Fruit fly (Drosophila melanogaster) S2 (cell line): Measurements from ENCODE around the gene CG9636.

Experiments used
- CG8478 ChIP-seq: fragments of >200 bp; optimal IDR thresholded peaks from 2 replicates; lab custom pipeline; 2018
- CTCF ChIP-seq, 2 experiments: fragments of >200 bp; optimal IDR thresholded peaks; 2 replicates each; lab custom pipeline; 2018

CG9636 gene

DNA sequence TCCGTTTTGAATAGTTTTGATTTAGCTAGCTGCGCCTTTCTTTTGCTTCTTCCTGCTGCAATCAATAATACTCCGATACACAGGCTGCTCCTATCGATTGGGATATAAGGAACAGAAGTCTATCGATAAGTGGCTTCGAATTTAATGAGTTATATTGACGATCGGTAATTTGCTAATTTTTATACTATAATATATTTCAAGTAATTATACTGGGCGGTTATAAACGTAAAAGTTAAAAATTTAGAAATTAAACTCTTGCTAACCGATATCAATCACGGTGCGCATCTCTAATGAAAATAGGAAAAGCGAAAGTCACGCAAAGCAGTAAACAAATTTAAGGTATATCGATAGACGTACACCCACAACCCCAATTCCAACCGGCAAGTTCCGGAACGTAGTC is at the start of gene CG9636, which contains the start of the genes CG18749 and CG33722:
Gene CG9636 (minus strand): TSS at position 73 of the 400 bp plus-strand sequence.
Gene CG18749 (plus strand): TSS at position 336 of the 400 bp plus-strand sequence.
Gene CG33722 (plus strand): TSS at position 336 of the 400 bp plus-strand sequence.
- TF ChIP-seq CTCF (optimal IDR thresholded peaks at IDR 0.05; lab: Kevin White, UChicago), result no peak
- no peak for TF ChIP-seq CG8478 (lab: Kevin White, UChicago)

DNA sequence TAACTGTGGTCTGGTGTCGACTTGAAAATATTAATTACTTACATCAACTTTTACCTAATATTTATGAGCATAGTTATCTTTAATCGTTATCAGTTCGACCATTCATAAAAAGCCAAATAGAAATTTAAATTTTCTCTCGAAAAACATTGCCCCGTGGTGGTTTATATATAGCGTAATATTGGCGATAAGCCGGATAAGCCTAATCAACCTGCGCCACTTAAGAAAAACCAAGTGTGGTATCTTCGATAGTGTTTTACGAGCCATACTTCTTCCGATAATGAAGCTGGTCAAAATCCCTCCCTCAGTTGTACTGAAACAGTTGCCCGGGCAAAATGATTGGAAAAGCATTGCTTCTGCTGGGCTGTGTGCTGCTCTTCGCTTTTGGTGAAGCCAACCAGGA is 48.4 kb upstream of the CG9636 start, which contains the start of gene CG31463:
Gene CG31463 (plus strand): TSS at position 302 of the 400 bp plus-strand sequence.
- TF ChIP-seq CG8478 (lab: Kevin White, UChicago) (no peak), CTCF (optimal IDR thresholded peaks at IDR 0.05; lab: Kevin White, UChicago) (no peak)

DNA sequence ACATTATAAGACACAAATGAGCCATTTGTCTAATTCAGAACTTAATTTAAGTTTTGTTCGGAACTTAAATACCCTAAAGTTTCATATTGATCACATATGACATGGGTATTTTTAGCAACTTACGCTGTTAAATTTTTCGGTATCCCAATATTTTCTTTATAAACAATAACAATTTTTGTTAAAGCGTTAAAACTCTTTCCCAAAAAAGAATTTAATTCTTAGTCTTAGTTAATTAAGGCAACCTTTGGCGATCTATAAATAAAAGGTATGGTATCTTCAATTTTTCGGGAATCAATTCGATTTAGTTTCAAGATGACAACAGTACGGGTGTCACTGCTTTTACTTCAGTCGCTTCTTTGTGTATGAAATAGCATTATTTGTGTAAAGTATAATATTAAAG is 47.3 kb upstream of the CG9636 start, which contains the start of gene CG31464:
Gene CG31464 (plus strand): TSS at position 301 of the 400 bp plus-strand sequence.
- no peak for TF ChIP-seq CG8478 (lab: Kevin White, UChicago)
- no peak for TF ChIP-seq CTCF (optimal IDR thresholded peaks at IDR 0.05; lab: Kevin White, UChicago)

DNA sequence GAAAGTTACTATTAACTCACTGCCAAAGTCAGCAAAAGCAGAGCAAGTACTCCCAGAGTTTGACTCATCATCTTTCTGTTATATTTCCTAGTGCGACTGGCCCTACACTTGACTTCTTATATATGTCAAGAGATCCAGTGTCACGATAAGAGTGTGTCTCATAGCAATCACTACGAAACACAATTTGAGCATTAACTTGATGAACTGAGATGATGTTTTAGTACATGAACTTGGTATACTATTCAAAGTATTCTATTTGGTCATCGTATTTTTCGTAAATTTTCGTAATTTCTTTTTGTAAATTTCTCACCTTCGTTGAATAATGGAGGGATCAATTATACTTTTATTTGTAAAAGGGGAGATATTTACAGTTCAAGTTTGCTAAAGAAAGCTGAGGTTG is 46.9 kb upstream of the CG9636 start, which contains the start of gene CG11672:
Gene CG11672 (minus strand): TSS at position 101 of the 400 bp plus-strand sequence.
- no peak for TF ChIP-seq CTCF (optimal IDR thresholded peaks at IDR 0.05; lab: Kevin White, UChicago)
- no peak for TF ChIP-seq CG8478 (lab: Kevin White, UChicago)

DNA sequence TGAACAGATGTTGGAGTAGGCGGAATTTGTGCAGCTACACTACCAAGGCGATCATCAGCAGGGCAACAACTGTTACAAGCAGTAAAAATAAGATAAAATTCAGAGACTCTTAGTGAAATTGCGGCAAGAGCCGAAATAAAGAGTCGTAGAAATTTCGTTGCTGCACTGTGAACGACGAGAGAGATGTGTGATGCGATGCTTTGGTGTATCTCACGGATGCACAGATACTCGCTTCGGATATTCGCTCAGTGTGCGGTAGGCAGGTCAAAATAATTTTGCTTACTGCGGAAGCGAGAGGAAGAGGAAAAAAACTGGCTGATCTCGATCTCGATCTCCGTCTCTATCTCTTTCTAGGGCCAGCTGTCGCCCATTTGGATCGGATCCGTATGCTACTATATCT is 45.2 kb upstream of the CG9636 start:
- TF ChIP-seq CG8478 (lab: Kevin White, UChicago) (no peak), CTCF (optimal IDR thresholded peaks at IDR 0.05; lab: Kevin White, UChicago) (no peak)

DNA sequence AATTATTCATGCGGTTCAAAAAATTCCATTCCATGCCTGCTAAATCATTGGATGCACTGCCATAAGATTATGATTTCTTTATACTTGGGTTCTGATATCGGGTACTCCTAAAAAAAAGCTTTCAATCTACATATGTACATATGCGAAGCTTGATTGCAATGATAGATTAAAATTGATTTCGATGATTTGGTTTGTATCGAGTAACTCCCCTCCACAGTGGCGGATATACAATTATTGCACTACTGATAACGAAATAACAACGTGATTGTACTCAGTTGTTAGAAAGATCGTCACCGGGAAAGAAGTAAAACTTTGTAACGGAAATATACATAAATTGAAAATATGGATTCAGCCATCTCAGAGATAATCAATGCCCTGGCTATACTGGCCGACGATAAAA is 44.1 kb upstream of the CG9636 start, which contains the start of gene Nazo:
Gene Nazo (plus strand): TSS at position 180 of the 400 bp plus-strand sequence.
- TF ChIP-seq CTCF (optimal IDR thresholded peaks at IDR 0.05; lab: Kevin White, UChicago) (no peak), CG8478 (lab: Kevin White, UChicago) (no peak)

DNA sequence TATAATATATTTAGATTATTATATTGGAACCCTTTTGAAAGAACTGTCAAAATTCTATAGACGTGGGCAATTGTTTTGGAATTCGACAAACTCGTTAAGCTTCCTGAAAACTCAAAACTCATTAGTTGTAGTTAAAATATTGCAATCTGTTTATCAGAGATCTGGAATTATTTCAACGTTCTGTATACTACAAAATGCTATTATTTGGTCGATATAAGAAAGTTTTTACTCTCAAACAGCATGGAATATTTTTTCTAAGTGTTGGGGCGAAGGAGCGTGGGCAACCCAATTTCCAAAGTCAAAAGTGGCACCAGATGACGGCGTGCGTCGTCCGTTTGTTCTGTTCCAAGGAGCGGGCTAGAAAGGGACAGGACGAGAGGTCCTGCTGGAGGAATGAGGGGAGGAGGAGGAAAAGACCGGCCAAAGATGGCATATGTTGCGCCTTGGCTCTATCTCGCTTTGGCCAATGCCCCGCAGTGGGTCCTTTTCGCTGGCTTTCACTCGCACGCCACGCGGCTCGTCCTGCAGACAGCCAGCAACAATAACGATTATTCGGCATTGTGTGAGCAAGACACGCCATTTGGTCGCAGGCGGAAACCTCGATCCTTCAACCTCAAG is 42.2 kb upstream of the CG9636 start:
- TF ChIP-seq CG8478 (lab: Kevin White, UChicago) (no peak), CTCF (optimal IDR thresholded peaks at IDR 0.05; lab: Kevin White, UChicago) (no peak)

DNA sequence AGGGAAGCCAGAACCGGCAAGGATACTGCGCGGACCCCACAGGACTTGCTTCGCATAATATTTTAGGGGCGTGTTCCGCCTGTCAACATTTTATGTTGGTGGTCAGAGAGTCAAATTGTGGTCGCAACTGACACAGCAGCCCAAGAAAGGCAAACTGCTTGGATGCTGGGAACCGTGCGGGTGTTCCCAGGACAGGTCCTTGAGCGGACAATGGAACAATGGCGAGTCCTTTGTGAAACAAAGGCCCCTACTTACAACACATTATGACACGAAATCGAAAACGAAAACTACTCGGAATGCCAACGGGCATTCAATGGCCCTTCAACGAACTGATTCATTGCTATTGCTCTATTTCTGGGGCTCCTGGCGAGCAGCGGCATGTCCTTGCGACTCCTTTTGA is 40.6 kb upstream of the CG9636 start:
- no peak for TF ChIP-seq CG8478 (lab: Kevin White, UChicago)
- TF ChIP-seq CTCF (optimal IDR thresholded peaks at IDR 0.05; lab: Kevin White, UChicago), result no peak

DNA sequence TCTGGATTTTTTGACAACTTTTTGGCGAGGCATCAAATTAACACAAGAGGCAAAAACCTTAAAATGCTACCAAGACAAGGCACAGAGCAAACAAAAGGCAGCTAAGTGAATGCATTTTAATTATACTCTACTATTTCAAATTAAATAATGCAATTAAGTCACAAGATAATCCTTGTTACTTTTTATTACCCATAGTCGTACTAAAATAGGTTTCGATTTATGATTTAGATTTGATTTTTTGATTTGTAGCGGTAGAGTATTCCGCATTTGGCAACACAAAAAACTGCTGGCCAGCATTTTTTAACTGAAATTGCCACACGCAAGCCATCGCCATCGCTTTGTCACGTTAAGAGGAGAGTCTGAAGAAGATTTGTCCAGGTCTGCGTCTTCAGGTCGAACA is 39.1 kb upstream of the CG9636 start:
- TF ChIP-seq CG8478 (lab: Kevin White, UChicago), result no peak
- no peak for TF ChIP-seq CTCF (optimal IDR thresholded peaks at IDR 0.05; lab: Kevin White, UChicago)

DNA sequence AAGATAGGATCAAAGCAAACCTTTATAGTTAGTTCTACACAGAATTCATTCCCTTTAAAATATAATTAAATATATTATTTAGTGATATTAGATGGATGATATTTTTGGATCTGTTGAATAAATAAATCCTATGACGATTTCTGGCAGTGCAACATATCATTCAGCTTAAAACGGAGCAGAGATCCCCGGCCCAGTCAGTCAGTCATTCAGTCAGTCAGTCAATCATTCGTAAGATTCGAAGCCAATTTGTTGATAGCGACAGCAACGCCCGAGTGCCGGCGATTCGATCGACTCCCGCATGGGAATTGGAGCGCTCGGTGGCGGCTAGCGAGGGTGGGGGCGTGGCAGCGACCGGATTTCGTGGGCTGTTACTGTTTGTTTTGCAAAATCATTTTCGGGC is 36.4 kb upstream of the CG9636 start:
- no peak for TF ChIP-seq CG8478 (lab: Kevin White, UChicago)
- no peak for TF ChIP-seq CTCF (optimal IDR thresholded peaks at IDR 0.05; lab: Kevin White, UChicago)

DNA sequence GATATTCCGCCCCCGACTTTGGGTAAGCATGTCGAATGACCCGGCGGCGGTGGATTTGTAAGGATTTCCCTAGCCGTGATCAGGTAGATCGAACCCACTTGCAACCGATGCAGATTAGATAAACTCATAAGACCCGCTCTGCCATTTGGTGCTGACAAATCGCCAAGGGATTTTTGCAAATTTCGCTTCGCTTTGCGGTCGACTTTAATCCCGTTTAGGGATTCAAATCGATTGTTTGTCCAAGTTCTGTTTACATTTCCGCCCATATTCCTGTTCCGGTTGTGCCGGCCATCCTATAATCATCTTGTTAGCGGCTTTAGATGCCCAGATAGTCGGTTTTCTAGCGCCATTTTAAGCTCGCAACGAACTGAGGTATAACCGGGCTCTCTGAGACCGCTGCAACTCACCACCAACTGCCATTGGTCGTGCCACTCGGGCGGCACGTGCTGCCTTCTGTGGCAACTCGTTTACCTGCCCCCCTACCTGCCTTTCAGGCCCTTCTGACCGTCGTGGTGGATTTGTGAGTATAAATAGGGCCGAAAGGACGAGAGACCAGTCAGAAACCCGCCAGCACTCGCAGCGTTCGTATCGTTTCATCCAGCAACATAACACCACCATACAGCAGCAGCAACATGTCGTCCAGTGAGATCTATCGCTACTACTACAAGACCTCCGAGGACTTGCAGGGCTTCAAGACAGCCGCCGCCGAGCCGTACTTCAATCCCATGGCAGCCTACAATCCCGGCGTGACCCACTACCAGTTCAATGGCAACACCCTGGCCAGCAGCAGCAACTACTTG is 34.1 kb upstream of the CG9636 start, which contains the start of gene ato:
Gene ato (plus strand): TSS at position 559 of the 800 bp plus-strand sequence.
- TF ChIP-seq CG8478 (lab: Kevin White, UChicago) (no peak), CTCF (optimal IDR thresholded peaks at IDR 0.05; lab: Kevin White, UChicago) (no peak)

DNA sequence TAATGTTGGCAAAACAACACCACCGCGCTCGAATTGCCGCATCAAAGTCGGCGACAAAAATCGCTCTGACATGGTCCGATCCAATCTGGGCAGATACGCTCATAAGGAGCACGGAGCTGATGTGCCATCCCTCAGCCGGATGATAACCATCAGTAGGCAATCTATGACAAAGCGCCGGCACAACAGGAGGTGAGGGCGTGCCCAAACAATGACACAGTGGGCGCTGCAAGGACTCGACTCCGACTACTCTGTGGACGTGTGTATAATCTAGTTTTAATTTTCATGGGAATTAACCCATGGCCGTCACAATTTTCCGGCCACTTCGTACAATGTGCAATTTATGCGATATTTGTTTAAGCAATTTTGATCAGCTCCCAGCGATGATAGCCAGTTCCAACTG is 31.4 kb upstream of the CG9636 start:
- no peak for TF ChIP-seq CG8478 (lab: Kevin White, UChicago)
- no peak for TF ChIP-seq CTCF (optimal IDR thresholded peaks at IDR 0.05; lab: Kevin White, UChicago)

DNA sequence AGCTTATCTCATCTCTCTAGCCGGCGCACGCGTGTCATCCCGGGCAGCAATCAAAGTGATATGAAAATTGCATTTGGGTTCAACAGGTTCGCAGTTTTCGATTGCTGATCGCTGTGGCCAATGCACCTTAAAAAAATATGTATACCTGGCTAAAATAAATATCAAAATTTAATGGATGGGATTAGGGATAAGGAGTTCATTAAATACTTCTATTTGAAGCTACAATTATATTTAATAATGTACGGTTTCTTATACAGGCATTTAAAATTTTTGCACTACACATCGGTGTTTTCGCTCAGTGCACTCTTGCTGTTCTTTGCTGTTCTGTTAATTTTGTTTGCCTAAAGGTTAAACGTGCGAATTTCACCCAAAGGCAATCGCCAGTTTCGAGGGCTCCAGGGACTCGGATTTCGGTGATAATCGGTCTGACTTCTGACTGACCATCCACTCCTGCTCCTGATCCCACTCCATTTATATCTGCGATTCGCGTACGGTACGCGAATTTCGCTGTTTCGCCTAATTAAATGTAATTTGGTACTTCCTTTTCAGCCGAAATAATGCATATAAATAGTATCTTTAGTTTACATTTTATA is 29.1 kb upstream of the CG9636 start:
- TF ChIP-seq CTCF (optimal IDR thresholded peaks at IDR 0.05; lab: Kevin White, UChicago) (no peak), CG8478 (lab: Kevin White, UChicago) (no peak)

DNA sequence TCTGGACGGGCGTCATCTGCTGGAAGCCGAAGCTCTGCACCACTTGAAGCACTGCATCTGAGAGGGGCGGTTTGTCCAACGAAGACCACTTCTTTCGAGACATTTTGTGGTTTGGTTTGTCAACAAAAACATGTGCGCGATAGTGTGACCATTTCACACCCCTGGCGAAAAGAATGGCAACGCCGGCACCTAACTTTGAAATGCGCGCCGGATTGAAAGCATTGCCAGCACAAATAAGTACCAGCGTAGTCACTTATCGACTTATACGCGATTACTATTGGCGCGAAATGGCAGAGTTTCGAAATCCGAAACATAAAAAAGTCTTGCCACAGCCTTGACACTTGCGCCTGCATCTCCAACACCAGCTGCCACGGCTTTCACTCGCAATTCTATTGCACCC is 26.1 kb upstream of the CG9636 start, which contains the start of gene CG9630:
Gene CG9630 (minus strand): TSS at position 157 of the 400 bp plus-strand sequence.
- TF ChIP-seq CG8478 (lab: Kevin White, UChicago) (no peak), CTCF (optimal IDR thresholded peaks at IDR 0.05; lab: Kevin White, UChicago) (peak; percentile 38 to 55)
